Worm (Caenorhabditis elegans): Measurements from ENCODE around the gene clec-6.

The clec-6 gene

DNA sequence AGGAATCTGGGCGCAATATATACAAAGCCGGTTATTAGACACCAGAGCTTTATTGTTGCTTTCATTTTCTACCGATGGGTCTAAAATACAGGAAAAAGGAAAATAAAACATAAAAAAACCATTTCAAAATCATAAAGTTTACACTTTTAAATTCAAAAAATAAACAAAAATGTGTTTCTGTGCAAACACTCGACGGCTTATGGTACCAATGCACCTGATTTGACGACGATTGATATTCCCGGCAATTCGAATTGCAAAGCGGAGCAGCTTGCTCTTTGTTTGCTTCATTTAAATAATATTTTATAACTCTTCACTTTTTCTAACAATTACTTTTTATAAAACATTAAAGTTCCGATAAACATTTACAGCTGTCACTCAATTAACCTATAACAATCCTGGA is 37.1 kb downstream of the clec-6 start, which contains the start of gene F26A1.1 (continued):
- TF ChIP-seq ztf-11 (tag; optimal IDR thresholded peaks at IDR 0.05): no peak

DNA sequence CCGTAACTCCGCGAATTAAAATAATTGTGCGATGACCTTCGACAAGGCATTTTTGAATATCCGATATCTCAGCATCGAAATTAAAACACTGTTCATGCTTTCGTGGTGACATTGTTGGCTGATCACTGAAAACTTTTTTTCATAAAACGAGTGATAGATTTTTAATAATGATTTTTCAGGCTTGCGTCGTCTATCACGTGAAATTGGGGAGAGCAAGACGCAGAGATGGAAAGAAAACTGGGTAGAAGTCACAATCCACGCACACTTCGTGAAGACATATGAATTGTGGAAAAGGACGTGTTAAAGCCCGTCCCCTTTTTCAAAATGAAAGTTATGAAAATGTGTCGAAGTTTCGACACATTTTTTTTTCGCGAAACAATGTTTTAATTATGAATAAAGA is 37.5 kb downstream of the clec-6 start, which contains the start of gene nonu-1:
Gene nonu-1, minus strand, starts transcription at position 169 of the 400 bp plus-strand sequence.
- TF ChIP-seq F37D6.2 (tag; optimal IDR thresholded peaks at IDR 0.05) (no peak), unc-130 (GFP tag; optimal IDR thresholded peaks at IDR 0.05) (no peak), T26A8.4 (GFP tag; IDR thresholded peaks at IDR 0.05) (no peak), lin-39 (tag; optimal IDR thresholded peaks at IDR 0.05) (no peak), mep-1 (tag; optimal IDR thresholded peaks at IDR 0.05) (no peak), nhr-11 (tag; optimal IDR thresholded peaks at IDR 0.05) (no peak), hif-1 (tag; optimal IDR thresholded peaks at IDR 0.05) (no peak), ceh-82 (tag; optimal IDR thresholded peaks at IDR 0.05) (no peak), mxl-3 (GFP tag; optimal IDR thresholded peaks at IDR 0.05) (no peak), Y105C5A.15 (GFP tag; IDR thresholded peaks at IDR 0.05) (no peak), set-16 (GFP tag; IDR thresholded peaks at IDR 0.05) (no peak), aha-1 (tag) (peak; percentile 64), dmd-6 (GFP tag; IDR thresholded peaks at IDR 0.05) (peak; percentile 11; the same call in 1 of the 2 replicates), nhr-77 (tag; optimal IDR thresholded peaks at IDR 0.05) (no peak), duxl-1 (tag; optimal IDR thresholded peaks at IDR 0.05; ENCODE audit: poor library complexity) (no peak), nhr-42 (GFP tag; IDR thresholded peaks at IDR 0.05) (no peak), hlh-30 (tag; optimal IDR thresholded peaks at IDR 0.05; ENCODE audit: insufficient read depth) (peak; percentile 86), daf-8 (GFP tag; IDR thresholded peaks at IDR 0.05) (no peak), php-3 (GFP tag; IDR thresholded peaks at IDR 0.05) (no peak)

ce11 chrIII:4844327-4844726 is 42.9 kb downstream of the clec-6 start, which contains the start of the genes clec-157 and fkh-5:
TSS of gene clec-157 (minus strand) at chrIII:4844427.
TSS of gene fkh-5 (plus strand) at chrIII:4844662.
- peak in 1 of 2 experiments; percentile 63 for TF ChIP-seq unc-62 (GFP tag; optimal IDR thresholded peaks at IDR 0.05 in 1 of 2)
- no peak for TF ChIP-seq unc-62 (tag; optimal IDR thresholded peaks at IDR 0.05)
- no peak for TF ChIP-seq lin-39 (tag; optimal IDR thresholded peaks at IDR 0.05)

- no peak for TF ChIP-seq duxl-1 (tag; optimal IDR thresholded peaks at IDR 0.05; ENCODE audit: poor library complexity)
- TF ChIP-seq R02D3.7 (tag; optimal IDR thresholded peaks at IDR 0.05): no peak
- peak in 1 of 2 experiments; percentile 51 for TF ChIP-seq unc-62 (GFP tag; optimal IDR thresholded peaks at IDR 0.05 in 1 of 2)
- TF ChIP-seq unc-62 (tag; optimal IDR thresholded peaks at IDR 0.05): no peak
- TF ChIP-seq rbr-2 (tag; optimal IDR thresholded peaks at IDR 0.05): no peak
- TF ChIP-seq F49E8.2 (tag; optimal IDR thresholded peaks at IDR 0.05; ENCODE audit: borderline replicate concordance): no peak
Observed at ce11 chrIII:4842173-4842572, 45.1 kb downstream of the clec-6 start, which contains the start of gene clec-156. TSS of gene clec-156 (minus strand) at chrIII:4842273.

DNA sequence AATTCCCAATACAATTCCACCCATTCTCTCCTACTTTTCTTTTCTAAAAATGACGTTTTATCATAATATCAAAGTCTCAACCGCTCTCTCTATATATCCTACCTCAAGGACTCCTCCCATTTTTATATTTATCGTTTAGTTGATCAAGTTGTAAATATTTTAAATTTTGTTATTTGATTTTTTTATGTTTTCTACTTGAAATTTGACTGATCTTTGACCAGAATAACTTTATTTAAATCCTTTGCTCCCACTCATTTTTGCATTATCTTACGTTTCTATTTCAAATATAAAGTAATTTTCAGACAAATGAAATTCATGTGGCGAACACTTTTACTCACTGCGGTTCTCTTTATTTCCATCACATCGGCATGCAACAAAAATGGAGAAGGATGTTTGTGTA is 49.8 kb downstream of the clec-6 start, which contains the start of the genes acbp-7 and F26A1.19:
Gene acbp-7, plus strand, starts transcription at position 301 of the 400 bp plus-strand sequence.
Gene F26A1.19, plus strand, starts transcription at position 303 of the 400 bp plus-strand sequence.
- no peak for TF ChIP-seq F10B5.3 (tag; optimal IDR thresholded peaks at IDR 0.05)
- TF ChIP-seq ceh-82 (tag; optimal IDR thresholded peaks at IDR 0.05): no peak
- TF ChIP-seq Y75B8A.6 (GFP tag; IDR thresholded peaks at IDR 0.05): no peak
- no peak for TF ChIP-seq ceh-28 (tag; optimal IDR thresholded peaks at IDR 0.05)
- no peak for TF ChIP-seq unc-130 (GFP tag; optimal IDR thresholded peaks at IDR 0.05)
- TF ChIP-seq ceh-20 (GFP tag; IDR thresholded peaks at IDR 0.05): no peak
- no peak for TF ChIP-seq lin-38 (GFP tag; IDR thresholded peaks at IDR 0.05)
- TF ChIP-seq madf-5 (GFP tag; IDR thresholded peaks at IDR 0.05): no peak
- no peak for TF ChIP-seq lin-39 (tag; optimal IDR thresholded peaks at IDR 0.05)
- TF ChIP-seq F37D6.2 (tag; optimal IDR thresholded peaks at IDR 0.05): no peak
- TF ChIP-seq vab-7 (GFP tag; IDR thresholded peaks at IDR 0.05): no peak
- TF ChIP-seq spr-3 (GFP tag; optimal IDR thresholded peaks at IDR 0.05): no peak
- TF ChIP-seq ztf-7 (tag; optimal IDR thresholded peaks at IDR 0.05): no peak
- no peak for TF ChIP-seq dve-1 (tag; optimal IDR thresholded peaks at IDR 0.05; ENCODE audit: insufficient read depth)
- no peak for TF ChIP-seq lir-3 (tag; optimal IDR thresholded peaks at IDR 0.05)
- TF ChIP-seq nhr-11 (tag; optimal IDR thresholded peaks at IDR 0.05): no peak
- no peak for TF ChIP-seq dmd-9 (GFP tag; IDR thresholded peaks at IDR 0.05)
- no peak for TF ChIP-seq hmg-1.1 (GFP tag; IDR thresholded peaks at IDR 0.05)
- no peak for TF ChIP-seq Y5F2A.4 (GFP tag; optimal IDR thresholded peaks at IDR 0.05)
- TF ChIP-seq pha-4 (GFP tag; IDR thresholded peaks at IDR 0.05): no peak
- TF ChIP-seq pha-4 (tag; optimal IDR thresholded peaks at IDR 0.05): no peak
